Worm (Caenorhabditis elegans): ENCODE data around the gene symk-1.

- no peak for TF ChIP-seq him-1 (tag; optimal IDR thresholded peaks at IDR 0.05)
- no peak for TF ChIP-seq W03F9.2 (tag; optimal IDR thresholded peaks at IDR 0.05)
- TF ChIP-seq dao-5 (tag; optimal IDR thresholded peaks at IDR 0.05): no peak
Observed at ce11 chrV:8602638-8603037, 32.5 kb downstream of the symk-1 start, which contains the start of gene F41E6.15.
